Worm (Caenorhabditis elegans): Measurements from ENCODE around the gene ptr-4.

ce11 chrX:6022469-6022868 lies 43.3 kb downstream of the ptr-4 start, which contains the start of gene lelo-3:
- no peak for TF ChIP-seq T22C8.4 (GFP tag; IDR thresholded peaks at IDR 0.05)
- no peak for TF ChIP-seq klf-2 (GFP tag; conservative IDR thresholded peaks at IDR 0.05)
- TF ChIP-seq tab-1 (GFP tag; IDR thresholded peaks at IDR 0.05) = no peak
- TF ChIP-seq ztf-23 (GFP tag; IDR thresholded peaks at IDR 0.05) = no peak
- TF ChIP-seq ztf-29 (GFP tag; IDR thresholded peaks at IDR 0.05) = no peak
- no peak for TF ChIP-seq flt-1 (GFP tag; IDR thresholded peaks at IDR 0.05)
- TF ChIP-seq med-1 (GFP tag; optimal IDR thresholded peaks at IDR 0.05; ENCODE audit: insufficient read depth) = no peak
- no peak for TF ChIP-seq ref-1 (GFP tag; conservative IDR thresholded peaks at IDR 0.05)
- no peak for TF ChIP-seq cog-1 (tag; optimal IDR thresholded peaks at IDR 0.05)

All from whole organism, midembryonic.